Fruit fly (Drosophila melanogaster) whole organism, embryonic: ENCODE measurements around the gene Tmep.

Experiments
- BEAF-32 ChIP-seq: fragments of 200-800 bp; sonication (Bioruptor generic); optimal IDR thresholded peaks from 3 replicates; lab custom pipeline; 2017; ENCODE audit warnings: missing biosample characterization, missing genetic modification characterization, mild to moderate bottlenecking, moderate library complexity, missing genetic modification reagents
- Bdp1 ChIP-seq: fragments of 200-800 bp; sonication (Bioruptor generic); optimal IDR thresholded peaks from 3 replicates; lab custom pipeline; 2016; ENCODE audit warnings: missing biosample characterization, missing genetic modification characterization
- BtbVII ChIP-seq: fragments of 200-800 bp; sonication (Bioruptor generic); optimal IDR thresholded peaks from 3 replicates; lab custom pipeline; 2017; ENCODE audit warnings: missing biosample characterization, mild to moderate bottlenecking, missing genetic modification characterization
- CG11085 ChIP-seq: fragments of 200-800 bp; sonication (Bioruptor generic); IDR thresholded peaks from 2 replicates; pipeline ENCODE4 v1.3.6; 2022; ENCODE audit warnings: missing biosample characterization, missing genetic modification characterization
- CG11695 ChIP-seq: fragments of 200-800 bp; sonication (Bioruptor generic); IDR thresholded peaks from 3 replicates; pipeline ENCODE4 v1.3.6; 2022; ENCODE audit warnings: missing biosample characterization, missing genetic modification characterization
- CG12659 ChIP-seq: fragments of 200-800 bp; sonication (Bioruptor generic); optimal IDR thresholded peaks from 3 replicates; lab custom pipeline; 2017; ENCODE audit warnings: mild to moderate bottlenecking, missing biosample characterization, missing genetic modification reagents, missing genetic modification characterization
- CG12942 ChIP-seq: fragments of 200-800 bp; sonication (Bioruptor generic); optimal IDR thresholded peaks from 3 replicates; lab custom pipeline; 2016; ENCODE audit warnings: missing biosample characterization, missing genetic modification characterization
- CG13287 ChIP-seq: fragments of 200-800 bp; sonication (Bioruptor generic); IDR thresholded peaks from 2 replicates; pipeline ENCODE4 v1.3.6; 2022; ENCODE audit warnings: missing biosample characterization, missing genetic modification characterization; ENCODE audit not compliant: partially characterized antibody
- CG13424 ChIP-seq: fragments of 200-800 bp; sonication (Bioruptor generic); optimal IDR thresholded peaks from 2 replicates; lab custom pipeline; 2019; ENCODE audit warnings: missing biosample characterization, mild to moderate bottlenecking, missing genetic modification characterization, moderate library complexity
- CG17829 ChIP-seq: fragments of 200-800 bp; optimal IDR thresholded peaks from 2 replicates; lab custom pipeline; 2019; ENCODE audit warnings: missing biosample characterization, mild to moderate bottlenecking, missing genetic modification characterization, moderate library complexity
- CG3065 ChIP-seq: fragments of 200-800 bp; sonication (Bioruptor generic); optimal IDR thresholded peaks from 2 replicates; lab custom pipeline; 2016; ENCODE audit warnings: missing biosample characterization, missing genetic modification characterization
- CG31441 ChIP-seq: fragments of 200-800 bp; sonication (Bioruptor generic); IDR thresholded peaks from 2 replicates; pipeline ENCODE4 v1.3.6; 2022; ENCODE audit warnings: missing biosample characterization, missing genetic modification characterization
- CG3407 ChIP-seq: fragments of 200-800 bp; sonication (Bioruptor generic); optimal IDR thresholded peaks from 2 replicates; lab custom pipeline; 2018; ENCODE audit warnings: missing biosample characterization, mild to moderate bottlenecking, missing genetic modification characterization
- CG34422 ChIP-seq: fragments of 200-800 bp; sonication (Bioruptor generic); IDR thresholded peaks from 3 replicates; pipeline ENCODE4 v1.3.6; 2022; ENCODE audit warnings: missing biosample characterization, missing genetic modification characterization
- CG3995 ChIP-seq: fragments of 200-800 bp; sonication (Bioruptor generic); optimal IDR thresholded peaks from 3 replicates; lab custom pipeline; 2016; ENCODE audit warnings: missing biosample characterization, missing genetic modification characterization
- CG6254 ChIP-seq: fragments of 200-800 bp; sonication (Bioruptor generic); optimal IDR thresholded peaks from 3 replicates; lab custom pipeline; 2017; ENCODE audit warnings: mild to moderate bottlenecking, missing biosample characterization, missing genetic modification reagents, missing genetic modification characterization
- CG6272 ChIP-seq: fragments of 200-800 bp; sonication (Bioruptor generic); IDR thresholded peaks from 2 replicates; pipeline ENCODE4 v1.3.6; 2022; ENCODE audit warnings: missing biosample characterization, missing genetic modification characterization
- CG8089 ChIP-seq: fragments of 200-800 bp; sonication (Bioruptor generic); optimal IDR thresholded peaks from 3 replicates; lab custom pipeline; 2016; ENCODE audit warnings: missing biosample characterization, missing genetic modification characterization
- CG9215 ChIP-seq: fragments of 200-800 bp; sonication (Bioruptor generic); IDR thresholded peaks from 2 replicates; pipeline ENCODE4 v1.3.6; 2022; ENCODE audit warnings: missing biosample characterization, missing genetic modification characterization
- CG9797 ChIP-seq: fragments of 200-800 bp; sonication (Bioruptor generic); optimal IDR thresholded peaks from 3 replicates; lab custom pipeline; 2018; ENCODE audit warnings: missing biosample characterization, mild to moderate bottlenecking, missing genetic modification characterization
- D19A ChIP-seq: fragments of 200-800 bp; optimal IDR thresholded peaks from 3 replicates; lab custom pipeline; 2019; ENCODE audit warnings: missing biosample characterization, mild to moderate bottlenecking, missing genetic modification characterization, moderate library complexity
- HLHmδ ChIP-seq: fragments of 200-800 bp; sonication (Bioruptor generic); optimal IDR thresholded peaks from 2 replicates; lab custom pipeline; 2018; ENCODE audit warnings: missing biosample characterization, mild to moderate bottlenecking, missing genetic modification characterization, moderate library complexity
- Taf1 ChIP-seq: fragments of 200-800 bp; sonication (Bioruptor generic); IDR thresholded peaks from 2 replicates; pipeline ENCODE4 v1.3.6; 2022; ENCODE audit warnings: missing biosample characterization, missing genetic modification characterization
- ap ChIP-seq: fragments of 200-800 bp; sonication (Bioruptor generic); IDR thresholded peaks from 2 replicates; pipeline ENCODE4 v1.3.6; 2022; ENCODE audit warnings: missing biosample characterization, missing genetic modification characterization
- chif ChIP-seq, 2 experiments: fragments of 200-800 bp; sonication (Bioruptor generic); optimal IDR thresholded peaks; 3 replicates each; lab custom pipeline; 2016; ENCODE audit warnings: missing biosample characterization in 2 of 2, missing genetic modification characterization in 2 of 2
- disco-r ChIP-seq: fragments of 200-800 bp; sonication (Bioruptor generic); optimal IDR thresholded peaks from 2 replicates; lab custom pipeline; 2016; ENCODE audit warnings: missing biosample characterization, missing genetic modification characterization
- dysf ChIP-seq: fragments of 200-800 bp; sonication (Bioruptor generic); IDR thresholded peaks from 3 replicates; pipeline ENCODE4 v1.3.6; 2022; ENCODE audit warnings: missing biosample characterization, missing genetic modification characterization
- esg ChIP-seq: fragments of 200-800 bp; sonication (Bioruptor generic); conservative IDR thresholded peaks from 2 replicates; pipeline ENCODE4 v1.3.6; 2022; ENCODE audit warnings: missing biosample characterization, missing genetic modification characterization
- grau ChIP-seq: fragments of 200-800 bp; optimal IDR thresholded peaks from 3 replicates; lab custom pipeline; 2019; ENCODE audit warnings: missing biosample characterization, mild to moderate bottlenecking, missing genetic modification characterization, moderate library complexity
- ham ChIP-seq: fragments of 200-800 bp; sonication (Bioruptor generic); IDR thresholded peaks from 2 replicates; pipeline ENCODE4 v1.3.6; 2022; ENCODE audit warnings: missing biosample characterization, missing genetic modification characterization
- hkb ChIP-seq, 2 experiments: fragments of 200-800 bp in 1 of 2; fragments of >200 bp in 1 of 2; sonication (Bioruptor generic) in 1 of 2; IDR thresholded peaks in 1 of 2; optimal IDR thresholded peaks in 1 of 2; 2 replicates each; pipeline versions ENCODE4 v1.3.6 to Lab custom; 2017 to 2022; ENCODE audit warnings: missing biosample characterization in 1 of 2, missing genetic modification characterization in 1 of 2
- nmo ChIP-seq: fragments of 200-800 bp; sonication (Bioruptor generic); optimal IDR thresholded peaks from 2 replicates; lab custom pipeline; 2018; ENCODE audit warnings: missing biosample characterization, mild to moderate bottlenecking, missing genetic modification characterization, moderate library complexity
- odd ChIP-seq: fragments of 200-800 bp; sonication (Bioruptor generic); optimal IDR thresholded peaks from 2 replicates; lab custom pipeline; 2017; ENCODE audit warnings: missing biosample characterization, mild to moderate bottlenecking, missing genetic modification characterization
- pan ChIP-seq, 4 experiments: fragments of >200 bp in 3 of 4; fragments of 200-800 bp in 1 of 4; sonication (Bioruptor generic) in 1 of 4; optimal IDR thresholded peaks in 3 of 4; IDR thresholded peaks in 1 of 4; 2 replicates each; pipeline versions ENCODE4 v1.3.6 to Lab custom; 2017 to 2022; ENCODE audit warnings: missing biosample characterization in 2 of 4, missing genetic modification characterization in 2 of 4, mixed read lengths in 1 of 4
- repo ChIP-seq: fragments of 200-800 bp; sonication (Bioruptor generic); optimal IDR thresholded peaks from 2 replicates; lab custom pipeline; 2016; ENCODE audit warnings: missing biosample characterization, missing genetic modification characterization
- shn ChIP-seq: fragments of 200-800 bp; sonication (Bioruptor generic); optimal IDR thresholded peaks from 3 replicates; lab custom pipeline; 2016; ENCODE audit warnings: missing biosample characterization, missing genetic modification characterization
- sim ChIP-seq: fragments of 200-800 bp; sonication (Bioruptor generic); IDR thresholded peaks from 2 replicates; pipeline ENCODE4 v1.3.6; 2022; ENCODE audit warnings: missing biosample characterization, missing genetic modification characterization
- sisA ChIP-seq: fragments of 200-800 bp; sonication (Bioruptor generic); IDR thresholded peaks from 2 replicates; pipeline ENCODE4 v1.3.6; 2022; ENCODE audit warnings: missing biosample characterization, missing genetic modification characterization
- slbo ChIP-seq: fragments of 200-800 bp; sonication (Bioruptor generic); IDR thresholded peaks from 2 replicates; pipeline ENCODE4 v1.3.6; 2022; ENCODE audit warnings: missing biosample characterization, missing genetic modification characterization
- sob ChIP-seq: fragments of 200-800 bp; sonication (Bioruptor generic); IDR thresholded peaks from 2 replicates; pipeline ENCODE4 v1.3.6; 2022; ENCODE audit warnings: missing biosample characterization, missing genetic modification characterization
- ssp ChIP-seq: fragments of 200-800 bp; sonication (Bioruptor generic); IDR thresholded peaks from 2 replicates; pipeline ENCODE4 v1.3.6; 2022; ENCODE audit warnings: missing biosample characterization, missing genetic modification characterization
- stc ChIP-seq: fragments of 200-800 bp; sonication (Bioruptor generic); IDR thresholded peaks from 2 replicates; pipeline ENCODE4 v1.3.6; 2022; ENCODE audit warnings: missing biosample characterization, missing genetic modification characterization
- tap ChIP-seq: fragments of 200-800 bp; optimal IDR thresholded peaks from 3 replicates; lab custom pipeline; 2019; ENCODE audit warnings: missing biosample characterization, mild to moderate bottlenecking, missing genetic modification characterization, moderate library complexity
- toy ChIP-seq: fragments of 200-800 bp; sonication (Bioruptor generic); IDR thresholded peaks from 2 replicates; pipeline ENCODE4 v1.3.6; 2022; ENCODE audit warnings: missing biosample characterization, missing genetic modification characterization
- tup ChIP-seq: fragments of 200-800 bp; sonication (Bioruptor generic); optimal IDR thresholded peaks from 2 replicates; lab custom pipeline; 2016; ENCODE audit warnings: missing biosample characterization, mild to moderate bottlenecking, missing genetic modification characterization, moderate library complexity
- unc-4 ChIP-seq: fragments of 200-800 bp; sonication (Bioruptor generic); IDR thresholded peaks from 2 replicates; pipeline ENCODE4 v1.3.6; 2022; ENCODE audit warnings: missing biosample characterization, missing genetic modification characterization; ENCODE audit not compliant: partially characterized antibody
- vfl ChIP-seq: fragments of 200-800 bp; sonication (Bioruptor generic); optimal IDR thresholded peaks from 2 replicates; lab custom pipeline; 2016; ENCODE audit warnings: missing biosample characterization, missing genetic modification characterization
- vvl ChIP-seq: fragments of 200-800 bp; sonication (Bioruptor generic); IDR thresholded peaks from 2 replicates; pipeline ENCODE4 v1.3.6; 2022; ENCODE audit warnings: missing biosample characterization, missing genetic modification characterization

Gene Tmep

DNA sequence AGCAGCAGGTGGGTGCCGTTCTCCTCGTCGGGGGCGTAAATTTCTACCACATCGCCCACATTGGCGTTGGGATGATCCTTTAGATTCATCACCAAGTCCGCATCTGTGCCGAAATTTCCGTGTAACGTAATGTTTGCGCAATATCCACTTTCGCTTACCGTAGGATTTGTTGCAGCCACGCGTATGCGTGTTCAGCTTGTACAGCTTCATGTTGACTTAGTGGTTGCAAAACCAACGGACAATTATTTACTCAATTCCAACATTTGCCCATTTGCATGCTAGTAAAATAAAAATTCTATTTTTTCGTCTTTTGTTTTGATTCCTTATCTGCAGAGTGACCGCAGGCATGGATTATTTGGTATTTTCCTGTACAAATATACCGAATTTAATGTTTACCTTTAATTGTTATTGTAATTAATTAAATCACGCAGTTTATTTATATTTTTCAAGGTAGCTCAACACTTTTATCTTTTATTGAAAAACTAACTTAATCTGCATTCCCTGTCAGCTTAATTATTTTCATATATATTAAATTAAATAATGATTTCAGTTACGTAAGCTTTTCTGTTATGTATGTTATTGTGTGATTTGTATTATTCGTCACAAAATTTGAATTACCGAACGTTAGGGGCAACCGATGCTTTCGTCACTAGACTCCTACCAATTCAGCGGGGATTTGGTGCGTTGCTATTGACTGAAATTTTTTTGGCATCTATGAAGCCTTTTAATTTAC is 35.1 kb upstream of the Tmep start, which contains the start of gene Iml1 (continued):
- TF ChIP-seq CG17829 (tag; lab: Kevin White, UChicago) = peak; percentile 58
- TF ChIP-seq toy (GFP tag; lab: Robert Waterston, UW) = 0 out of 2 replicates have a peak, but pooled peaks have one; percentile 14
- TF ChIP-seq sim (GFP tag; lab: Robert Waterston, UW) = no peak
- no peak for TF ChIP-seq CG3065
- peak; percentile 30 for TF ChIP-seq CG12659 (GFP tag; lab: Kevin White, UChicago)
- no peak for TF ChIP-seq odd (GFP tag; lab: Kevin White, UChicago)
- TF ChIP-seq CG13287 (GFP tag; lab: Robert Waterston, UW) = peak; percentile 25; the same call in 1 of the 2 replicates
- peak; percentile 53; the same call in 2 of the 3 replicates for TF ChIP-seq dysf
- TF ChIP-seq shn (GFP tag; lab: Kevin White, UChicago) = no peak
- no peak for TF ChIP-seq unc-4 (GFP tag; lab: Robert Waterston, UW)
- TF ChIP-seq sisA (GFP tag; lab: Robert Waterston, UW) = peak; percentile 56
- no peak for TF ChIP-seq CG31441
- peak; percentile 45 for TF ChIP-seq CG9215 (GFP tag; lab: Robert Waterston, UW)
- TF ChIP-seq CG3407 (GFP tag; lab: Kevin White, UChicago) = no peak
- TF ChIP-seq hkb (optimal IDR thresholded peaks at IDR 0.05; lab: Kevin White, UChicago) = no peak
- peak; percentile 33; the same call in 1 of the 2 replicates for TF ChIP-seq hkb (GFP tag; IDR thresholded peaks at IDR 0.05; lab: Robert Waterston, UW)
- 0 out of 2 replicates have a peak, but pooled peaks have one; percentile 17 for TF ChIP-seq Taf1 (GFP tag; lab: Robert Waterston, UW)
- TF ChIP-seq nmo (GFP tag; lab: Kevin White, UChicago) = peak; percentile 71
- peak; percentile 77 for TF ChIP-seq slbo
- peak; percentile 63 for TF ChIP-seq sob
- no peak for TF ChIP-seq tup
- TF ChIP-seq Bdp1 (GFP tag; lab: Kevin White, UChicago) = no peak
- peak; percentile 37 for TF ChIP-seq ssp (GFP tag; lab: Robert Waterston, UW)
- TF ChIP-seq CG6254 (GFP tag; lab: Kevin White, UChicago) = peak; percentile 68
- TF ChIP-seq disco-r (GFP tag; lab: Kevin White, UChicago) = no peak
- peak; percentile 63 for TF ChIP-seq CG6272
- no peak for TF ChIP-seq pan (optimal IDR thresholded peaks at IDR 0.05; lab: Kevin White, UChicago)
- peak in 1 of 2 experiments; percentile 53 for TF ChIP-seq pan (GFP tag; optimal IDR thresholded peaks at IDR 0.05 in 1 of 2, IDR thresholded peaks at IDR 0.05 in 1 of 2)
- TF ChIP-seq ham (GFP tag; lab: Robert Waterston, UW) = no peak
- peak; percentile 21; the same call in 1 of the 2 replicates for TF ChIP-seq ap (GFP tag; lab: Robert Waterston, UW)
- no peak for TF ChIP-seq tap
- no peak for TF ChIP-seq CG8089 (GFP tag; lab: Kevin White, UChicago)
- TF ChIP-seq vfl (GFP tag; lab: Kevin White, UChicago) = no peak
- no peak for TF ChIP-seq BtbVII (GFP tag; lab: Kevin White, UChicago)
- TF ChIP-seq CG11085 = 0 out of 2 replicates have a peak, but pooled peaks have one; percentile 20
- TF ChIP-seq D19A (tag; lab: Kevin White, UChicago) = no peak
- TF ChIP-seq grau (tag; lab: Kevin White, UChicago) = no peak
- no peak for TF ChIP-seq repo (GFP tag; lab: Kevin White, UChicago)
- peak; percentile 66 for TF ChIP-seq CG9797 (GFP tag; lab: Kevin White, UChicago)
- peak; percentile 71 for TF ChIP-seq CG3995 (GFP tag; lab: Kevin White, UChicago)
- peak; percentile 30 for TF ChIP-seq CG13424 (tag; lab: Kevin White, UChicago)
- TF ChIP-seq chif (GFP tag; optimal IDR thresholded peaks at IDR 0.05; lab: Kevin White, UChicago) = no peak
- TF ChIP-seq BEAF-32 (GFP tag; lab: Kevin White, UChicago) = no peak
- TF ChIP-seq HLHmδ = no peak
- TF ChIP-seq esg (GFP tag; lab: Robert Waterston, UW) = 0 out of 2 replicates have a peak, but pooled peaks have one; percentile 29
- peak; percentile 53; the same call in 1 of the 3 replicates for TF ChIP-seq CG34422
- TF ChIP-seq CG12942 (GFP tag; lab: Kevin White, UChicago) = peak; percentile 31
- no peak for TF ChIP-seq stc (GFP tag; lab: Robert Waterston, UW)
- peak; percentile 70 for TF ChIP-seq vvl
- no peak for TF ChIP-seq CG11695 (GFP tag; lab: Robert Waterston, UW)
